Worm (Caenorhabditis elegans) whole organism, young adult: ENCODE measurements around the gene R03D7.15.

Source experiments
- B0019.2 ChIP-seq: fragments of 200-800 bp; sonication (Bioruptor generic); conservative IDR thresholded peaks from 2 replicates; pipeline ENCODE4 v1.3.6; 2022; ENCODE audit warnings: missing genetic modification reagents, missing genetic modification characterization, missing compliant biosample characterization
- D2030.7 ChIP-seq: fragments of 200-800 bp; sonication (Bioruptor generic); IDR thresholded peaks from 2 replicates; pipeline ENCODE4 v1.3.6; 2022; ENCODE audit warnings: missing genetic modification reagents, missing genetic modification characterization, missing compliant biosample characterization
- F33H1.4 ChIP-seq: fragments of 200-800 bp; sonication (Bioruptor generic); IDR thresholded peaks from 2 replicates; pipeline ENCODE4 v1.3.6; 2022; ENCODE audit warnings: missing genetic modification reagents, missing genetic modification characterization, missing compliant biosample characterization
- F37B4.10 ChIP-seq: fragments of 200-800 bp; sonication (Bioruptor generic); IDR thresholded peaks from 2 replicates; pipeline ENCODE4 v1.3.6; 2022; ENCODE audit warnings: missing genetic modification characterization, missing compliant biosample characterization
- F39B2.1 ChIP-seq: fragments of 200-800 bp; sonication (Bioruptor generic); IDR thresholded peaks from 2 replicates; pipeline ENCODE4 v1.3.6; 2022; ENCODE audit warnings: missing genetic modification reagents, missing genetic modification characterization, missing compliant biosample characterization
- F57C9.4 ChIP-seq: sonication (generic microtip); optimal IDR thresholded peaks from 2 replicates; lab custom pipeline; 2017; ENCODE audit warnings: mild to moderate bottlenecking, missing genetic modification characterization, missing compliant biosample characterization
- T26A5.8 ChIP-seq: sonication (generic microtip); optimal IDR thresholded peaks from 2 replicates; lab custom pipeline; 2016; ENCODE audit warnings: missing genetic modification characterization, missing compliant biosample characterization
- Y53F4B.3 ChIP-seq: fragments of 200-800 bp; sonication (Bioruptor generic); IDR thresholded peaks from 2 replicates; pipeline ENCODE4 v1.3.6; 2022; ENCODE audit warnings: missing genetic modification reagents, missing genetic modification characterization, missing compliant biosample characterization
- Y67H2A.10 ChIP-seq: fragments of 200-800 bp; sonication (Bioruptor generic); conservative IDR thresholded peaks from 2 replicates; pipeline ENCODE4 v1.3.6; 2022; ENCODE audit warnings: missing genetic modification reagents, missing genetic modification characterization, missing compliant biosample characterization
- Y95B8A.8 ChIP-seq: fragments of 200-800 bp; sonication (Bioruptor generic); IDR thresholded peaks from 2 replicates; pipeline ENCODE4 v1.3.6; 2022; ENCODE audit warnings: missing genetic modification reagents, missing genetic modification characterization, missing compliant biosample characterization
- ZK185.1 ChIP-seq: sonication (generic microtip); optimal IDR thresholded peaks from 2 replicates; lab custom pipeline; 2016; ENCODE audit warnings: mild to moderate bottlenecking, missing genetic modification characterization, missing compliant biosample characterization; ENCODE audit not compliant: poor library complexity, severe bottlenecking
- akir-1 ChIP-seq: fragments of 200-800 bp; sonication (Bioruptor generic); optimal IDR thresholded peaks from 2 replicates; lab custom pipeline; 2018; ENCODE audit warnings: mild to moderate bottlenecking, missing genetic modification characterization, moderate library complexity, missing compliant biosample characterization
- attf-3 ChIP-seq: fragments of 200-800 bp; sonication (Bioruptor generic); conservative IDR thresholded peaks from 2 replicates; pipeline ENCODE4 v1.3.6; 2022; ENCODE audit warnings: missing genetic modification reagents, missing genetic modification characterization, missing compliant biosample characterization
- attf-5 ChIP-seq: fragments of 200-800 bp; sonication (Bioruptor generic); optimal IDR thresholded peaks from 2 replicates; lab custom pipeline; 2018; ENCODE audit warnings: mild to moderate bottlenecking, missing genetic modification characterization, missing compliant biosample characterization
- ccch-3 ChIP-seq: fragments of 200-800 bp; sonication (Bioruptor generic); optimal IDR thresholded peaks from 2 replicates; lab custom pipeline; 2018; ENCODE audit warnings: mild to moderate bottlenecking, missing genetic modification characterization, missing compliant biosample characterization
- die-1 ChIP-seq: sonication (generic microtip); optimal IDR thresholded peaks from 2 replicates; lab custom pipeline; 2016; ENCODE audit warnings: missing genotype, mild to moderate bottlenecking, missing genetic modification characterization, missing compliant biosample characterization
- efl-1 ChIP-seq: fragments of 150-350 bp; optimal IDR thresholded peaks from 2 replicates; lab custom pipeline; 2014; ENCODE audit warnings: missing biosample characterization, missing genetic modification reagents, missing genetic modification characterization
- egrh-3 ChIP-seq: fragments of 200-800 bp; sonication (Bioruptor generic); IDR thresholded peaks from 2 replicates; pipeline ENCODE4 v1.3.6; 2022; ENCODE audit warnings: missing genetic modification reagents, missing genetic modification characterization, missing compliant biosample characterization
- hlh-12 ChIP-seq: sonication (generic microtip); optimal IDR thresholded peaks from 2 replicates; lab custom pipeline; 2016; ENCODE audit warnings: missing genetic modification characterization, missing compliant biosample characterization
- hsf-1 ChIP-seq: fragments of 200-800 bp; sonication (Bioruptor generic); IDR thresholded peaks from 2 replicates; pipeline ENCODE4 v1.3.6; 2022; ENCODE audit warnings: missing genetic modification reagents, missing genetic modification characterization, missing compliant biosample characterization
- let-607 ChIP-seq, 2 experiments: fragments of 200-800 bp in 1 of 2; sonication (Bioruptor generic) in 1 of 2; sonication (generic microtip) in 1 of 2; optimal IDR thresholded peaks; 2 replicates each; lab custom pipeline; 2016 to 2018; ENCODE audit warnings: mild to moderate bottlenecking in 2 of 2, missing compliant biosample characterization in 2 of 2, missing genetic modification characterization in 2 of 2, moderate library complexity in 2 of 2, missing genotype in 1 of 2
- lin-54 ChIP-seq: fragments of 200-800 bp; sonication (Bioruptor generic); optimal IDR thresholded peaks from 2 replicates; lab custom pipeline; 2018; ENCODE audit warnings: mild to moderate bottlenecking, missing genetic modification characterization, missing compliant biosample characterization
- lir-1 ChIP-seq: fragments of 200-800 bp; sonication (Bioruptor generic); conservative IDR thresholded peaks from 2 replicates; pipeline ENCODE4 v1.3.6; 2022; ENCODE audit warnings: missing genetic modification reagents, missing genetic modification characterization, missing compliant biosample characterization
- madf-3 ChIP-seq: fragments of 200-800 bp; sonication (Bioruptor generic); IDR thresholded peaks from 2 replicates; pipeline ENCODE4 v1.3.6; 2022; ENCODE audit warnings: missing genetic modification reagents, missing genetic modification characterization, missing compliant biosample characterization
- madf-6 ChIP-seq: fragments of 200-800 bp; sonication (Bioruptor generic); IDR thresholded peaks from 2 replicates; pipeline ENCODE4 v1.3.6; 2022; ENCODE audit warnings: missing genetic modification reagents, missing genetic modification characterization, missing compliant biosample characterization
- madf-8 ChIP-seq: fragments of 200-800 bp; sonication (Bioruptor generic); conservative IDR thresholded peaks from 2 replicates; pipeline ENCODE4 v1.3.6; 2022; ENCODE audit warnings: missing genetic modification reagents, missing genetic modification characterization, missing compliant biosample characterization
- mel-28 ChIP-seq: sonication (generic microtip); optimal IDR thresholded peaks from 2 replicates; lab custom pipeline; 2016; ENCODE audit warnings: borderline replicate concordance, mild to moderate bottlenecking, missing genetic modification characterization, missing compliant biosample characterization
- nfya-1 ChIP-seq: sonication (generic microtip); optimal IDR thresholded peaks from 2 replicates; lab custom pipeline; 2017; ENCODE audit warnings: antibody characterized with exemption, missing compliant biosample characterization, missing genetic modification characterization, borderline replicate concordance; ENCODE audit not compliant: insufficient read depth
- nfyb-1 ChIP-seq: fragments of 200-800 bp; sonication (Bioruptor generic); IDR thresholded peaks from 2 replicates; pipeline ENCODE4 v1.3.6; 2022; ENCODE audit warnings: missing genetic modification reagents, missing genetic modification characterization, missing compliant biosample characterization
- nhr-27 ChIP-seq: fragments of 200-800 bp; sonication (Bioruptor generic); optimal IDR thresholded peaks from 2 replicates; lab custom pipeline; 2018; ENCODE audit warnings: mild to moderate bottlenecking, missing genetic modification characterization, moderate library complexity, missing compliant biosample characterization
- nhr-90 ChIP-seq: sonication (generic microtip); optimal IDR thresholded peaks from 2 replicates; lab custom pipeline; 2016; ENCODE audit warnings: missing genotype, mild to moderate bottlenecking, missing genetic modification characterization, missing compliant biosample characterization
- rec-8 ChIP-seq, 2 experiments: sonication (generic microtip); optimal IDR thresholded peaks; 2 replicates each; lab custom pipeline; 2016; ENCODE audit warnings: mild to moderate bottlenecking in 2 of 2, missing genetic modification characterization in 2 of 2, missing genetic modification reagents in 2 of 2, missing genotype in 2 of 2, missing biosample characterization in 1 of 2, missing compliant biosample characterization in 1 of 2, moderate library complexity in 1 of 2
- snpc-4 ChIP-seq, 5 experiments: fragments of 150-350 bp in 1 of 5; sonication (generic microtip) in 4 of 5; optimal IDR thresholded peaks; 2 replicates each; lab custom pipeline; 2014 to 2018; ENCODE audit warnings: missing genetic modification characterization in 5 of 5, missing biosample characterization in 3 of 5, antibody characterized with exemption in 2 of 5, mild to moderate bottlenecking in 2 of 5, missing compliant biosample characterization in 2 of 5, missing genotype in 2 of 5, moderate library complexity in 2 of 5, missing genetic modification reagents in 1 of 5
- sptf-2 ChIP-seq: fragments of 200-800 bp; sonication (Bioruptor generic); optimal IDR thresholded peaks from 2 replicates; lab custom pipeline; 2018; ENCODE audit warnings: mild to moderate bottlenecking, missing genetic modification characterization, missing compliant biosample characterization
- tlf-1 ChIP-seq: fragments of 200-800 bp; sonication (Bioruptor generic); optimal IDR thresholded peaks from 2 replicates; lab custom pipeline; 2018; ENCODE audit warnings: mild to moderate bottlenecking, missing genetic modification characterization, missing compliant biosample characterization
- ztf-28 ChIP-seq: fragments of 200-800 bp; sonication (Bioruptor generic); IDR thresholded peaks from 2 replicates; pipeline ENCODE4 v1.3.6; 2022; ENCODE audit warnings: missing genetic modification reagents, missing genetic modification characterization, missing compliant biosample characterization

Gene R03D7.15

DNA sequence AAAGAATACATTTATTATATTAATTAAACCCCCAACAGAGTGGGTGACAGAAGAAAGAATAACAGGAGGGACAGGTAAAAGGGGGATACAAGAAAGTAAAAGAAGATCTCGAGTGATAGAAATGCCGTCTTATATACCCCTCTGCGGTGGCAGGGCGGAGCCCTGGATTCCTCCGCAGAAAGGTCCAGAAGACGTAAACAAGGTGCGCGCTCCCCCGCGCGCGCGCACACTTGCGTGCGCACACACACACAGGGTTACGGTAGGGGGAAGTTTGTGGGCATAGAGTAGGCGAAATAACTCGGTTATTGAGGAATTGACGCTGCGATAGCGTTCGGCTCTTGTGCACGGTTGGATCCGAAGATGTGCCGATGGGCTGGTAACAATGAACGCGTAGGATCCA is at the start of gene R03D7.15:
TSS of gene R03D7.15 (plus strand) at position 299 of the 400 bp plus-strand sequence.
- TF ChIP-seq egrh-3 (GFP tag; lab: Robert Waterston, UW) (peak; percentile 80; the same call in 1 of the 2 replicates), madf-8 (GFP tag; lab: Robert Waterston, UW) (peak; percentile 60), hsf-1 (GFP tag; lab: Robert Waterston, UW) (peak; percentile 90), madf-6 (GFP tag; lab: Robert Waterston, UW) (peak; percentile 77), F33H1.4 (peak; percentile 31; the same call in 1 of the 2 replicates)

DNA sequence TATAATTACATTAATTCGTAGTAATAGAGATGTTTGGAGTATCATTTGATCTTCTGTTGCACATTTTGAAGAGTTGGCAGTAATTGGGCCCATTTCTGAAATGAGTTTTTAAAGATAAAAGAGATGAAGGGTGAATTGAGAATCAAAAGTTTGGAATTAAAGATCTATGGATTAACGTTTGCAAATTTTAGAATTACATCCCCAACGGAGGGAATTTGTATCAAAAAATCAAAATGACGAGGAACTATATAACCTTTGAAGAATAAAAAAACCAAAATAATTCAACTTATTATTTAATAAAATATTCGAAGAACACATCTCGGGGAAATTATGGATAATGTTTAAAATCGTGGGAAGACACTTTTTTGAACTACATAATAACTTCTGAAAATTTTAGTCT is 47.0 kb upstream of the R03D7.15 start, which contains the start of gene sra-10:
TSS of gene sra-10 (minus strand) at position 101 of the 400 bp plus-strand sequence.
- TF ChIP-seq let-607 (tag; optimal IDR thresholded peaks at IDR 0.05; lab: Kevin White, UChicago) (no peak), snpc-4 (GFP tag; optimal IDR thresholded peaks at IDR 0.05; lab: Kevin White, UChicago) (no peak), snpc-4 (tag; optimal IDR thresholded peaks at IDR 0.05; lab: Kevin White, UChicago) (no peak), madf-3 (GFP tag; lab: Robert Waterston, UW) (no peak), attf-3 (GFP tag; lab: Robert Waterston, UW) (no peak), lin-54 (no peak), B0019.2 (no peak), T26A5.8 (tag; lab: Kevin White, UChicago) (no peak), Y67H2A.10 (GFP tag; lab: Robert Waterston, UW) (no peak), rec-8 (tag; optimal IDR thresholded peaks at IDR 0.05; lab: Kevin White, UChicago) (no peak), efl-1 (GFP tag; lab: Kevin White, UChicago) (no peak), ztf-28 (GFP tag; lab: Robert Waterston, UW) (no peak), madf-6 (GFP tag; lab: Robert Waterston, UW) (no peak), Y53F4B.3 (no peak), D2030.7 (no peak), ccch-3 (GFP tag; lab: Kevin White, UChicago) (no peak), hlh-12 (no peak), F39B2.1 (GFP tag; lab: Robert Waterston, UW) (no peak)

DNA sequence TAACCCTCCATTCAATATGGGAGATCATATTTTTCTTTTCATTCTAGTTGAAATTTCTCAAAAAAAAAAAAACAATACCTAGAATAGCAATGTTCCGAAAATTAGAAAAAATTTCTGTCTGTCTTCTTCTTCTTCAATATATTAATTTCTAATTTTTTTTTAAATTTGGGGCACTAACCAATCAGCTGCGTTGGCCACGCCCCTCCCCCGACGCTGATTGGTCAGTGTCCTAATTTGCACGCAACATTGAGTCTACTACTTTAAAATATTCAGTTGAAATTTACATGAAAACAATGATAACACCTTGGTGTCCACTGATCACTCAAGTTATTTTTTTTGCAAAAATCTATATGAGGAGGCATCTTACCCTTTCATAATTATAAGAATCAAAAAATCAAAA is 46.1 kb upstream of the R03D7.15 start:
- no peak for TF ChIP-seq nfyb-1 (GFP tag; lab: Robert Waterston, UW)
- no peak for TF ChIP-seq F57C9.4 (tag; lab: Kevin White, UChicago)
- no peak for TF ChIP-seq attf-5 (GFP tag; lab: Kevin White, UChicago)
- no peak for TF ChIP-seq akir-1
- no peak for TF ChIP-seq nhr-90 (tag; lab: Kevin White, UChicago)
- no peak for TF ChIP-seq F37B4.10 (GFP tag; lab: Robert Waterston, UW)
- TF ChIP-seq Y95B8A.8 (GFP tag; lab: Robert Waterston, UW) = no peak
- TF ChIP-seq nfya-1 (tag; lab: Kevin White, UChicago) = no peak
- no peak for TF ChIP-seq nhr-27 (tag; lab: Kevin White, UChicago)
- no peak for TF ChIP-seq ZK185.1 (tag; lab: Kevin White, UChicago)
- no peak for TF ChIP-seq tlf-1 (GFP tag; lab: Kevin White, UChicago)
- no peak for TF ChIP-seq mel-28 (tag; lab: Kevin White, UChicago)
- no peak for TF ChIP-seq F39B2.1 (GFP tag; lab: Robert Waterston, UW)
- no peak for TF ChIP-seq die-1 (tag; lab: Kevin White, UChicago)
- TF ChIP-seq sptf-2 (GFP tag; lab: Kevin White, UChicago) = no peak
- TF ChIP-seq ccch-3 (GFP tag; lab: Kevin White, UChicago) = no peak
- TF ChIP-seq lir-1 (GFP tag; lab: Robert Waterston, UW) = no peak
